Fruit fly (Drosophila melanogaster): ENCODE results near the gene CG7102.
A peak's percentile ranks its signal among the peaks of the same experiment; 100 is the strongest.

CG7102 gene

dm6 chr2L:7925389-7925788 is 38.1 kb upstream of the CG7102 start (continued):
- TF ChIP-seq dan (GFP tag; IDR thresholded peaks at IDR 0.05) (peak; percentile 47; the same call in 1 of the 2 replicates), CG7556 (GFP tag; optimal IDR thresholded peaks at IDR 0.05) (peak; percentile 93), ems (GFP tag; optimal IDR thresholded peaks at IDR 0.05) (peak; percentile 89), CG10654 (GFP tag; optimal IDR thresholded peaks at IDR 0.05) (peak; percentile 84), CG10366 (GFP tag; IDR thresholded peaks at IDR 0.05) (peak; percentile 85), CG4424 (GFP tag; optimal IDR thresholded peaks at IDR 0.05) (peak; percentile 85), Hsf (GFP tag; optimal IDR thresholded peaks at IDR 0.05) (peak; percentile 85), lab (GFP tag; optimal IDR thresholded peaks at IDR 0.05) (peak; percentile 95), H2.0 (GFP tag; IDR thresholded peaks at IDR 0.05) (peak; percentile 86), CG6813 (GFP tag; optimal IDR thresholded peaks at IDR 0.05) (peak; percentile 91), CG9797 (GFP tag; optimal IDR thresholded peaks at IDR 0.05) (no peak), CG11085 (GFP tag; IDR thresholded peaks at IDR 0.05) (peak; percentile 81), CoRest (tag; optimal IDR thresholded peaks at IDR 0.05) (peak; percentile 86), kay (GFP tag; optimal IDR thresholded peaks at IDR 0.05) (peak; percentile 74), CG4328 (GFP tag; optimal IDR thresholded peaks at IDR 0.05) (peak; percentile 70), Nf-YA (GFP tag; IDR thresholded peaks at IDR 0.05) (peak; percentile 80), Fer1 (GFP tag; optimal IDR thresholded peaks at IDR 0.05) (peak; percentile 95), toy (GFP tag; IDR thresholded peaks at IDR 0.05) (peak; percentile 61; the same call in 1 of the 2 replicates), zfh1 (GFP tag; IDR thresholded peaks at IDR 0.05) (peak; percentile 87), CG31224 (GFP tag; IDR thresholded peaks at IDR 0.05) (peak; percentile 74), da (GFP tag; optimal IDR thresholded peaks at IDR 0.05) (peak; percentile 31), YL-1 (GFP tag; optimal IDR thresholded peaks at IDR 0.05) (peak; percentile 21), nerfin-2 (GFP tag; IDR thresholded peaks at IDR 0.05; ENCODE audit: partially characterized antibody) (no peak), trem (tag; optimal IDR thresholded peaks at IDR 0.05) (peak; percentile 70), shn (GFP tag; optimal IDR thresholded peaks at IDR 0.05) (peak; percentile 41), CG33213 (GFP tag; optimal IDR thresholded peaks at IDR 0.05) (peak; percentile 75), ash1 (GFP tag; optimal IDR thresholded peaks at IDR 0.05) (no peak), Trl (optimal IDR thresholded peaks at IDR 0.05) (no peak), Trl (GFP tag; optimal IDR thresholded peaks at IDR 0.05) (peak; percentile 88), CG7928 (GFP tag; optimal IDR thresholded peaks at IDR 0.05) (peak; percentile 17), dati (GFP tag; IDR thresholded peaks at IDR 0.05) (no peak), CG14710 (tag; optimal IDR thresholded peaks at IDR 0.05) (peak; percentile 74), CG5245 (GFP tag; optimal IDR thresholded peaks at IDR 0.05) (peak; percentile 70), CG18011 (GFP tag; optimal IDR thresholded peaks at IDR 0.05) (peak; percentile 57), Poxn (GFP tag; IDR thresholded peaks at IDR 0.05) (peak; percentile 18; the same call in 1 of the 2 replicates), CG18599 (GFP tag; optimal IDR thresholded peaks at IDR 0.05) (peak; percentile 97), Usf (GFP tag; optimal IDR thresholded peaks at IDR 0.05) (peak; percentile 36), ac (GFP tag; optimal IDR thresholded peaks at IDR 0.05) (no peak), chinmo (GFP tag; IDR thresholded peaks at IDR 0.05; ENCODE audit: partially characterized antibody) (no peak), Vsx1 (GFP tag; optimal IDR thresholded peaks at IDR 0.05) (peak; percentile 52), CG4820 (GFP tag; optimal IDR thresholded peaks at IDR 0.05) (peak; percentile 84), CG10565 (GFP tag; optimal IDR thresholded peaks at IDR 0.05) (peak; percentile 45), en (GFP tag; optimal IDR thresholded peaks at IDR 0.05) (peak; percentile 74), CG7357 (GFP tag; IDR thresholded peaks at IDR 0.05) (peak; percentile 81), CG8765 (GFP tag; IDR thresholded peaks at IDR 0.05) (peak; percentile 70; the same call in 1 of the 2 replicates), prd (optimal IDR thresholded peaks at IDR 0.05) (no peak), prd (GFP tag; IDR thresholded peaks at IDR 0.05) (peak; percentile 94), CG17912 (GFP tag; optimal IDR thresholded peaks at IDR 0.05) (peak; percentile 34), Dfd (GFP tag; optimal IDR thresholded peaks at IDR 0.05) (no peak), tna (GFP tag; IDR thresholded peaks at IDR 0.05; ENCODE audit: partially characterized antibody) (no peak), B-H2 (GFP tag; optimal IDR thresholded peaks at IDR 0.05) (peak; percentile 74), pita (GFP tag; optimal IDR thresholded peaks at IDR 0.05) (no peak)
